Worm (Caenorhabditis elegans): Measurements from ENCODE around the gene div-1.

DNA sequence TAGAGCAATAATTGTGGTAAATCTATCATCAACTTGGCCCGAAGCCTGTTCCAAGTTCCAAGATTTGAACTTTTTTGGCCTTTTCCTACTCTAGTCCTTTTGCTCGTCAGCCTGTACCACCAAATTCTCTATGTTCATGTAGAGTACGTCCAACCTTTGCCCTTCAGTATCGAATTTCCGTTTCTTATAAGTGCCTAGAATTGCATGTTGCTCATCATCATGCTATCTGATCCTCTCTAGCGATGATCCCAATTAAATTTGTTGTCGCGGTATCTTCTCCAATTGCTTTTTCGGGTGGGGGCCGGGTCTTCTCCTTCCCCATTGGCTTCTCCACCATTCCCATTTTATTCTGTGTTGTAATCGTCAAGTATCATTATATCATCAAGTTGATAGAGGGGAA is 45.6 kb upstream of the div-1 start:
- TF ChIP-seq ama-1 (optimal IDR thresholded peaks at IDR 0.05) (no peak), F13C5.2 (tag; optimal IDR thresholded peaks at IDR 0.05) (no peak), aly-1 (tag; optimal IDR thresholded peaks at IDR 0.05) (no peak), flt-1 (GFP tag; IDR thresholded peaks at IDR 0.05) (no peak)
